Fruit fly (Drosophila melanogaster): Measurements from ENCODE around the gene Nep1.

Nep1 gene

DNA sequence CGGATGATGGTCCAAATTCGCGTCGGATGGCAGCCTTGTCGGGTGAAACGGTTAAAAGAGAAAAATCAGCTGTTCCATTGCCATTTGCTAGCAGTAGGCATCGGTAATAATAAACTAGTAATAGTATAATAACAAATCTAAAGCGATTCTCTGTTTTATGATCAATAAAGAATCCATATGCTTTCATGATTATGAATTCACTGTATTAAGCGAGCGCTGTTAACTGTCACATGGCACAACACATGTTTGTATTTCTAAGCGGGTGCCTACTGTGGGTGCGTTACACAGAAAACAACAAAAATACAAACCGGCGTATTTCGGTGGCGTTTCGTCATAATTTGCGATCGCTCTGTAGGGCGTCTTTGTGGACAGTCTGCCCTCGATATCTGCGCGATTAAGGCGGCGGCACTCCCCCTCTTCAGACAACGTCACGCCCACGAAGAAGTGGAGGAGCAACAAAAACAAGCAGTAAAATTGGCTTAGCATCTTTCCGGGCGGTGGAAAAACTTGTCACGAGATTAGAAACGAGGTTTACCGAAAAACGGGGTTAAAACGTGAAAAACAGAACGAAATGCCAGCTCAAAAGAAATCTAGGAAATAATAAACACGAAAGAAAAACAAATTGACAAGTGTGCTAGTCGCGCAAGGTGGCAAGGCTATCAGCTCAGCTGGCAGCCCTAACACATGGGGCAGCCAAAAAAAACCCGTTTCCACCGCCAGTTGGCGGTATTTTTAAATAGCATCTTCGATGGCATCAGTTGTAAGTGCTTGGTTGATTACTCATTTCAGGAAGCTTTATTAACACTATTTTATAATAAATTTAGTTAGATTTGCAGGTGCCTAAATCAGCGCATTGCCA is at the start of gene Nep1, which contains the start of gene Mipp2 (continued):
- no peak for TF ChIP-seq CG2202 (tag; optimal IDR thresholded peaks at IDR 0.05)
- TF ChIP-seq ken (GFP tag; IDR thresholded peaks at IDR 0.05), result peak; percentile 58; the same call in 2 of the 3 replicates
- TF ChIP-seq Camta (GFP tag; optimal IDR thresholded peaks at IDR 0.05), result no peak
- 0 out of 2 replicates have a peak, but pooled peaks have one; percentile 12 for TF ChIP-seq CG4730 (GFP tag; IDR thresholded peaks at IDR 0.05)
- peak; percentile 25 for TF ChIP-seq nmo (GFP tag; optimal IDR thresholded peaks at IDR 0.05)
- TF ChIP-seq ATbp (GFP tag; optimal IDR thresholded peaks at IDR 0.05), result peak; percentile 11
- TF ChIP-seq H2.0 (GFP tag; IDR thresholded peaks at IDR 0.05), result peak; percentile 18; the same call in 1 of the 2 replicates
- peak; percentile 54 for TF ChIP-seq CG32532 (GFP tag; IDR thresholded peaks at IDR 0.05)
- peak; percentile 60; the same call in 1 of the 2 replicates for TF ChIP-seq vvl (GFP tag; IDR thresholded peaks at IDR 0.05)
- peak; percentile 34; the same call in 1 of the 2 replicates for TF ChIP-seq seq (GFP tag; IDR thresholded peaks at IDR 0.05)
- no peak for TF ChIP-seq CG9727 (GFP tag; optimal IDR thresholded peaks at IDR 0.05)
- TF ChIP-seq onecut (GFP tag; IDR thresholded peaks at IDR 0.05), result 0 out of 2 replicates have a peak, but pooled peaks have one; percentile 6
- TF ChIP-seq CG18262 (tag; optimal IDR thresholded peaks at IDR 0.05), result peak; percentile 8
- no peak for TF ChIP-seq CG15479 (GFP tag; optimal IDR thresholded peaks at IDR 0.05)
- peak; percentile 14 for TF ChIP-seq mam (GFP tag; optimal IDR thresholded peaks at IDR 0.05)
- no peak for TF ChIP-seq CG10462 (GFP tag; optimal IDR thresholded peaks at IDR 0.05)
- TF ChIP-seq pros (GFP tag; optimal IDR thresholded peaks at IDR 0.05), result no peak
- peak; percentile 51 for TF ChIP-seq CG8765 (GFP tag; IDR thresholded peaks at IDR 0.05)
- peak; percentile 28; the same call in 1 of the 2 replicates for TF ChIP-seq CG14667 (GFP tag; IDR thresholded peaks at IDR 0.05)
- peak; percentile 1 for TF ChIP-seq dm (GFP tag; optimal IDR thresholded peaks at IDR 0.05)
- TF ChIP-seq CG30403 (GFP tag; optimal IDR thresholded peaks at IDR 0.05), result peak; percentile 34
- TF ChIP-seq ems (GFP tag; optimal IDR thresholded peaks at IDR 0.05), result peak; percentile 1
- TF ChIP-seq CG10654 (GFP tag; optimal IDR thresholded peaks at IDR 0.05), result no peak
- TF ChIP-seq pan (optimal IDR thresholded peaks at IDR 0.05), result no peak
- TF ChIP-seq pan (GFP tag; optimal IDR thresholded peaks at IDR 0.05 in 1 of 2, IDR thresholded peaks at IDR 0.05 in 1 of 2), result peak in 1 of 2 experiments; percentile 67
- peak; percentile 51 for TF ChIP-seq CG12769 (tag; optimal IDR thresholded peaks at IDR 0.05)
- 0 out of 3 replicates have a peak, but pooled peaks have one; percentile 10 for TF ChIP-seq knrl (GFP tag; IDR thresholded peaks at IDR 0.05; ENCODE audit: partially characterized antibody)
- TF ChIP-seq MESR4 (GFP tag; optimal IDR thresholded peaks at IDR 0.05), result no peak
- peak; percentile 40 for TF ChIP-seq CHES-1-like (GFP tag; optimal IDR thresholded peaks at IDR 0.05)
- peak; percentile 43; the same call in 1 of the 2 replicates for TF ChIP-seq ranshi (GFP tag; IDR thresholded peaks at IDR 0.05)
- TF ChIP-seq CG31441 (GFP tag; IDR thresholded peaks at IDR 0.05), result no peak
- TF ChIP-seq CG14050 (GFP tag; IDR thresholded peaks at IDR 0.05), result peak; percentile 44; the same call in 1 of the 3 replicates
- TF ChIP-seq E2f2 (GFP tag; IDR thresholded peaks at IDR 0.05), result peak; percentile 80
- TF ChIP-seq Kr (GFP tag; optimal IDR thresholded peaks at IDR 0.05), result no peak
- TF ChIP-seq CG10959 (GFP tag; IDR thresholded peaks at IDR 0.05), result no peak
- peak; percentile 34 for TF ChIP-seq YL-1 (GFP tag; optimal IDR thresholded peaks at IDR 0.05)
- peak; percentile 72 for TF ChIP-seq CG2120 (GFP tag; optimal IDR thresholded peaks at IDR 0.05)
- TF ChIP-seq CG3065 (GFP tag; optimal IDR thresholded peaks at IDR 0.05), result peak; percentile 38
- TF ChIP-seq Lhr (GFP tag; optimal IDR thresholded peaks at IDR 0.05), result no peak
- peak; percentile 13; the same call in 1 of the 2 replicates for TF ChIP-seq danr (GFP tag; IDR thresholded peaks at IDR 0.05)
- peak; percentile 3 for TF ChIP-seq CG8388 (GFP tag; optimal IDR thresholded peaks at IDR 0.05)
- TF ChIP-seq CG11504 (tag; optimal IDR thresholded peaks at IDR 0.05), result peak; percentile 37
- 0 out of 2 replicates have a peak, but pooled peaks have one; percentile 28 for TF ChIP-seq tna (GFP tag; IDR thresholded peaks at IDR 0.05; ENCODE audit: partially characterized antibody)
- TF ChIP-seq Hand (GFP tag; optimal IDR thresholded peaks at IDR 0.05), result no peak
- peak; percentile 71 for TF ChIP-seq Dp (GFP tag; optimal IDR thresholded peaks at IDR 0.05)
- TF ChIP-seq dmrt99B (tag; optimal IDR thresholded peaks at IDR 0.05), result no peak
- no peak for TF ChIP-seq Sox100B (GFP tag; optimal IDR thresholded peaks at IDR 0.05)
- no peak for TF ChIP-seq NC2α (GFP tag; optimal IDR thresholded peaks at IDR 0.05)
